Fruit fly (Drosophila melanogaster) whole organism, prepupa: ENCODE results near the gene Top3alpha.

Experiments
- CG1621 ChIP-seq: fragments of 200-800 bp; sonication (Bioruptor generic); optimal IDR thresholded peaks from 3 replicates; lab custom pipeline; 2018; ENCODE audit warnings: missing biosample characterization, mild to moderate bottlenecking, missing genetic modification characterization
- CG6276 ChIP-seq: fragments of 200-800 bp; sonication (Bioruptor generic); optimal IDR thresholded peaks from 2 replicates; lab custom pipeline; 2017; ENCODE audit warnings: missing biosample characterization, mild to moderate bottlenecking, missing genetic modification characterization
- CG9139 ChIP-seq: fragments of 200-800 bp; sonication (Bioruptor generic); optimal IDR thresholded peaks from 3 replicates; lab custom pipeline; 2017; ENCODE audit warnings: missing biosample characterization, mild to moderate bottlenecking, missing genetic modification characterization
- Hr39 ChIP-seq: fragments of 200-800 bp; sonication (Bioruptor generic); optimal IDR thresholded peaks from 2 replicates; lab custom pipeline; 2016; ENCODE audit warnings: missing biosample characterization, missing genetic modification characterization
- Sox14 ChIP-seq: fragments of 200-800 bp; sonication (Bioruptor generic); optimal IDR thresholded peaks from 3 replicates; lab custom pipeline; 2016; ENCODE audit warnings: missing biosample characterization, missing genetic modification characterization
- Sox15 ChIP-seq: fragments of 200-800 bp; sonication (Bioruptor generic); optimal IDR thresholded peaks from 3 replicates; lab custom pipeline; 2016; ENCODE audit warnings: missing biosample characterization, missing genetic modification characterization

DNA sequence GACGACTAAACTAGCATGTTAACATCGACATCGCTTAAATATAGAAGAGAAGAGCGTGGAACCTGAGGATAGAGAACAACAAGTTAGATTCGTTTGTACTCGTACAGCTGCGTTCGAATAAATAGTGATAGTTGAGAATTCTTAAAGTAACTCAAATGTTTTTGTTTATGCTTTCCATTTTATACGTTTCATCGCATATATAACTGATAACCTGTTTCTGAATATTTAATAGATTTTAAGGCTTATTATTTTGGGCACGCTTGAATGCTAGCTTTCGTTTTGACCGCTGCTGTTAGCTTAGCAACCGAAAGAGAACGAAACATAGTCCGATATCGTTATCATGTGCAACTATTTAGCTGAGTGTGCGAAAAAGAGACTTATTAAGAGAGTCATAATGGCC is 30.3 kb downstream of the Top3alpha start:
- TF ChIP-seq Sox15 (GFP tag; lab: Kevin White, UChicago) (peak; percentile 74), Sox14 (GFP tag; lab: Kevin White, UChicago) (peak; percentile 95), Hr39 (GFP tag; lab: Kevin White, UChicago) (peak; percentile 69), CG9139 (peak; percentile 93), CG6276 (GFP tag; lab: Kevin White, UChicago) (peak; percentile 99), CG1621 (tag; lab: Kevin White, UChicago) (peak; percentile 93)
